Worm (Caenorhabditis elegans) whole organism, L2 larva: ENCODE results near the gene F17H10.4.

Source experiments
- C34F6.9 ChIP-seq: fragments of 150-350 bp; optimal IDR thresholded peaks from 2 replicates; lab custom pipeline; 2014; ENCODE audit warnings: missing biosample characterization, missing genetic modification characterization
- F13H6.1 ChIP-seq: sonication (generic microtip); optimal IDR thresholded peaks from 2 replicates; lab custom pipeline; 2016; ENCODE audit warnings: missing genetic modification characterization, missing compliant biosample characterization
- R02D3.7 ChIP-seq: fragments of 150-350 bp; optimal IDR thresholded peaks from 2 replicates; lab custom pipeline; 2014; ENCODE audit warnings: missing biosample characterization, missing genetic modification characterization
- Y55F3AM.14 ChIP-seq: fragments of 200-800 bp; sonication (Bioruptor generic); optimal IDR thresholded peaks from 2 replicates; lab custom pipeline; 2018; ENCODE audit warnings: mild to moderate bottlenecking, missing genetic modification characterization, missing compliant biosample characterization
- ZK546.5 ChIP-seq: sonication (generic microtip); optimal IDR thresholded peaks from 2 replicates; lab custom pipeline; 2017; ENCODE audit warnings: missing biosample characterization, missing genetic modification characterization
- alr-1 ChIP-seq: fragments of 150-350 bp; optimal IDR thresholded peaks from 2 replicates; lab custom pipeline; 2014; ENCODE audit warnings: missing biosample characterization, missing genetic modification characterization
- aly-2 ChIP-seq: fragments of 150-350 bp; optimal IDR thresholded peaks from 2 replicates; lab custom pipeline; 2014; ENCODE audit warnings: missing biosample characterization, missing genetic modification characterization
- ama-1 ChIP-seq: fragments of 150-350 bp; optimal IDR thresholded peaks from 2 replicates; lab custom pipeline; 2018; ENCODE audit warnings: inconsistent platforms
- blmp-1 ChIP-seq: sonication (generic microtip); optimal IDR thresholded peaks from 2 replicates; lab custom pipeline; 2017; ENCODE audit warnings: missing genetic modification characterization, mild to moderate bottlenecking, missing compliant biosample characterization, antibody characterized with exemption, moderate library complexity; ENCODE audit not compliant: insufficient read depth
- ceh-16 ChIP-seq: fragments of 150-350 bp; optimal IDR thresholded peaks from 2 replicates; lab custom pipeline; 2014; ENCODE audit warnings: missing biosample characterization, missing genetic modification characterization
- ceh-82 ChIP-seq: fragments of 150-350 bp; optimal IDR thresholded peaks from 2 replicates; lab custom pipeline; 2014; ENCODE audit warnings: missing biosample characterization, missing genetic modification characterization
- crh-2 ChIP-seq: sonication (generic microtip); optimal IDR thresholded peaks from 2 replicates; lab custom pipeline; 2017; ENCODE audit warnings: missing biosample characterization, missing genetic modification characterization
- dmd-4 ChIP-seq: sonication (generic microtip); optimal IDR thresholded peaks from 2 replicates; lab custom pipeline; 2017; ENCODE audit warnings: missing biosample characterization, missing genetic modification characterization
- egl-27 ChIP-seq: sonication (generic microtip); optimal IDR thresholded peaks from 3 replicates; lab custom pipeline; 2017; ENCODE audit warnings: missing biosample characterization, missing genetic modification reagents, missing genetic modification characterization
- elt-1 ChIP-seq: fragments of 150-350 bp; optimal IDR thresholded peaks from 2 replicates; lab custom pipeline; 2014; ENCODE audit warnings: missing biosample characterization, missing genetic modification characterization
- elt-3 ChIP-seq: sonication (generic microtip); optimal IDR thresholded peaks from 2 replicates; lab custom pipeline; 2017; ENCODE audit warnings: missing biosample characterization, missing genetic modification characterization
- fos-1 ChIP-seq: fragments of 150-350 bp; optimal IDR thresholded peaks from 2 replicates; lab custom pipeline; 2014; ENCODE audit warnings: missing biosample characterization, missing genetic modification characterization
- gmeb-1 ChIP-seq: fragments of 150-350 bp; optimal IDR thresholded peaks from 2 replicates; lab custom pipeline; 2014; ENCODE audit warnings: missing biosample characterization, missing genetic modification characterization
- lin-11 ChIP-seq: fragments of 150-350 bp; sonication (generic microtip); optimal IDR thresholded peaks from 2 replicates; lab custom pipeline; 2014; ENCODE audit warnings: missing biosample characterization, missing genetic modification characterization, inconsistent platforms, mixed read lengths
- lin-13 ChIP-seq: fragments of 150-350 bp; optimal IDR thresholded peaks from 2 replicates; lab custom pipeline; 2014; ENCODE audit warnings: missing biosample characterization, missing genetic modification reagents, missing genetic modification characterization
- lin-39 ChIP-seq: fragments of 150-350 bp; optimal IDR thresholded peaks from 2 replicates; lab custom pipeline; 2014; ENCODE audit warnings: missing biosample characterization, missing genetic modification reagents, missing genetic modification characterization
- lsy-2 ChIP-seq, 2 experiments: fragments of 150-350 bp in 1 of 2; sonication (generic microtip) in 1 of 2; optimal IDR thresholded peaks; 2 replicates each; lab custom pipeline; 2014 to 2017; ENCODE audit warnings: missing biosample characterization in 2 of 2, missing genetic modification characterization in 2 of 2
- mab-5 ChIP-seq: fragments of 150-350 bp; optimal IDR thresholded peaks from 2 replicates; lab custom pipeline; 2014; ENCODE audit warnings: missing biosample characterization, missing genetic modification characterization
- mbf-1 ChIP-seq: sonication (generic microtip); optimal IDR thresholded peaks from 2 replicates; lab custom pipeline; 2017; ENCODE audit warnings: missing biosample characterization, missing genetic modification characterization
- mdl-1 ChIP-seq, 2 experiments: fragments of 150-350 bp in 1 of 2; sonication (generic microtip) in 1 of 2; optimal IDR thresholded peaks; 2 replicates each; lab custom pipeline; 2017; ENCODE audit warnings: missing biosample characterization in 2 of 2, missing genetic modification characterization in 2 of 2
- nhr-10 ChIP-seq: sonication (generic microtip); optimal IDR thresholded peaks from 2 replicates; lab custom pipeline; 2017; ENCODE audit warnings: missing biosample characterization, missing genetic modification characterization
- nhr-11 ChIP-seq: fragments of 150-350 bp; optimal IDR thresholded peaks from 2 replicates; lab custom pipeline; 2014; ENCODE audit warnings: missing biosample characterization, missing genetic modification characterization
- nhr-12 ChIP-seq: fragments of 150-350 bp; optimal IDR thresholded peaks from 2 replicates; lab custom pipeline; 2014; ENCODE audit warnings: missing biosample characterization, missing genetic modification characterization
- nhr-129 ChIP-seq: fragments of 150-350 bp; optimal IDR thresholded peaks from 2 replicates; lab custom pipeline; 2014; ENCODE audit warnings: missing biosample characterization, missing genetic modification characterization
- nhr-21 ChIP-seq: fragments of 150-350 bp; optimal IDR thresholded peaks from 2 replicates; lab custom pipeline; 2014; ENCODE audit warnings: missing biosample characterization, missing genetic modification characterization
- nhr-23 ChIP-seq: fragments of 150-350 bp; optimal IDR thresholded peaks from 2 replicates; lab custom pipeline; 2014; ENCODE audit warnings: missing biosample characterization, missing genetic modification reagents, missing genetic modification characterization
- nhr-237 ChIP-seq: fragments of 150-350 bp; optimal IDR thresholded peaks from 2 replicates; lab custom pipeline; 2014; ENCODE audit warnings: missing biosample characterization, missing genetic modification characterization
- nhr-25 ChIP-seq: fragments of 150-350 bp; sonication (generic microtip); optimal IDR thresholded peaks from 3 replicates; lab custom pipeline; 2014; ENCODE audit warnings: missing biosample characterization, missing genetic modification characterization
- nhr-6 ChIP-seq: fragments of 150-350 bp; optimal IDR thresholded peaks from 2 replicates; lab custom pipeline; 2014; ENCODE audit warnings: missing biosample characterization, missing genetic modification characterization
- nhr-77 ChIP-seq: fragments of 150-350 bp; optimal IDR thresholded peaks from 2 replicates; lab custom pipeline; 2014; ENCODE audit warnings: missing biosample characterization, missing genetic modification characterization
- peb-1 ChIP-seq: fragments of 150-350 bp; optimal IDR thresholded peaks from 2 replicates; lab custom pipeline; 2014; ENCODE audit warnings: missing biosample characterization, missing genetic modification characterization
- sem-4 ChIP-seq: fragments of 150-350 bp; optimal IDR thresholded peaks from 2 replicates; lab custom pipeline; 2014; ENCODE audit warnings: missing biosample characterization, missing genetic modification reagents, missing genetic modification characterization
- skn-1 ChIP-seq: sonication (generic microtip); optimal IDR thresholded peaks from 2 replicates; lab custom pipeline; 2017; ENCODE audit warnings: missing biosample characterization, missing genetic modification characterization
- sma-3 ChIP-seq: sonication (generic microtip); optimal IDR thresholded peaks from 2 replicates; lab custom pipeline; 2016; ENCODE audit warnings: missing genetic modification reagents, missing genetic modification characterization, missing compliant biosample characterization
- sma-9 ChIP-seq, 2 experiments: fragments of 150-350 bp in 1 of 2; sonication (generic microtip) in 1 of 2; optimal IDR thresholded peaks; 2 replicates each; lab custom pipeline; 2014 to 2016; ENCODE audit warnings: missing genetic modification characterization in 2 of 2, mild to moderate bottlenecking in 1 of 2, missing biosample characterization in 1 of 2, missing compliant biosample characterization in 1 of 2, missing genetic modification reagents in 1 of 2, moderate library complexity in 1 of 2
- snpc-4 ChIP-seq: fragments of 150-350 bp; optimal IDR thresholded peaks from 2 replicates; lab custom pipeline; 2014; ENCODE audit warnings: missing biosample characterization, missing genetic modification characterization
- unc-39 ChIP-seq: fragments of 150-350 bp; optimal IDR thresholded peaks from 2 replicates; lab custom pipeline; 2014; ENCODE audit warnings: missing biosample characterization, missing genetic modification characterization
- unc-55 ChIP-seq: fragments of 150-350 bp; sonication (generic microtip); optimal IDR thresholded peaks from 3 replicates; lab custom pipeline; 2014; ENCODE audit warnings: missing biosample characterization, missing genetic modification reagents, missing genetic modification characterization
- unc-62 ChIP-seq: fragments of 150-350 bp; optimal IDR thresholded peaks from 2 replicates; lab custom pipeline; 2014; ENCODE audit warnings: missing biosample characterization, missing genetic modification reagents, missing genetic modification characterization
- zag-1 ChIP-seq: fragments of 150-350 bp; optimal IDR thresholded peaks from 2 replicates; lab custom pipeline; 2014; ENCODE audit warnings: missing biosample characterization, missing genetic modification characterization
- ztf-1 ChIP-seq: fragments of 200-800 bp; sonication (Bioruptor generic); conservative IDR thresholded peaks from 2 replicates; pipeline ENCODE4 v1.3.6; 2022; ENCODE audit warnings: missing genetic modification characterization, missing compliant biosample characterization
- ztf-11 ChIP-seq: sonication (generic microtip); optimal IDR thresholded peaks from 2 replicates; lab custom pipeline; 2017; ENCODE audit warnings: missing biosample characterization, missing genetic modification characterization
- ztf-4 ChIP-seq: fragments of 150-350 bp; optimal IDR thresholded peaks from 2 replicates; lab custom pipeline; 2014; ENCODE audit warnings: missing biosample characterization, missing genetic modification characterization

F17H10.4 gene

DNA sequence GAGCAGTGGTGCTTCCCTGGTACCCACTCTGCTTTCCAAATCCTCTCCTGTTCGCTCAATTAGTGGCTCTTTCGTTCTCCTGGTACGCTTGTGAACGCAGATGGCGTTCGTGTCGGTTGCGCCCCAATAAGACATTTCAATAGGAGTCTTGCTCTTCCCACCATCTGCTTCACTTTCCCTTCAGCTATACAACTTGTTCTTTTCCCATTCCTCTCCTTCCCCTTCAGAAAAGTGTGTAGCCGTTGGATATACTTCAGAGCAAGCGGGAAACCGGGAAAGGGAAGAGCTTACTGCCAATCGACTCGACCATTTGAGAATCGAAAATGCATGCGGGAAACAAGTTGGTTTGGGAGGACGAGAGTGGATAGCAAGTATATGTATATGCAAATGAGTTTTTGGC is 16.9 kb upstream of the F17H10.4 start:
- TF ChIP-seq fos-1 (tag; lab: Kevin White, UChicago), result no peak
- TF ChIP-seq nhr-129 (tag; lab: Kevin White, UChicago), result peak; percentile 13

DNA sequence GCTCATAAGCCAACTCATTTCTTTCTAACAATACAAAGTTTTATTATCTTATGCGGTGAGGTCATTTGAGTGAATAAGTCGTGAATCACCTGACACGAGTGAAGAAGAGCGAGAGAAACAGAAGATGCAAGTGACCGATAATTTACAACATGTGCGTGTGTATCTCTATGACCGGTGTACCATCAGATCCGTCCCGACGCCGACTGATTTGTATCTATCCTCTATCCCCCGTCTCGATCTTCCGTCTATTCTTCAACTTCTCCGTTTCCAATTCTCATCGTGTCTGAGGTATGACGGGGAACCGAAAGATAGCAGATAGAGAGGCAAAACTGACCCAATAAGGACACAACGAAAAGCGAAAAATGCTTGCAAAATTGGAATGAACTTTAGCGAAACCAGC is 15.1 kb upstream of the F17H10.4 start, which contains the start of gene F09A5.3:
TSS of gene F09A5.3 (plus strand) at position 162 of the 400 bp plus-strand sequence.
- TF ChIP-seq snpc-4 (tag; lab: Kevin White, UChicago) (no peak), unc-55 (no peak), mbf-1 (no peak), F13H6.1 (no peak), mdl-1 (tag; optimal IDR thresholded peaks at IDR 0.05; lab: Kevin White, UChicago) (no peak), crh-2 (tag; lab: Kevin White, UChicago) (no peak), dmd-4 (no peak), lin-39 (tag; lab: Kevin White, UChicago) (no peak), lsy-2 (tag; optimal IDR thresholded peaks at IDR 0.05; lab: Kevin White, UChicago) (no peak), unc-39 (tag; lab: Kevin White, UChicago) (no peak), ZK546.5 (tag; lab: Kevin White, UChicago) (no peak), sem-4 (tag; lab: Kevin White, UChicago) (peak; percentile 62), nhr-77 (tag; lab: Kevin White, UChicago) (no peak), fos-1 (tag; lab: Kevin White, UChicago) (peak; percentile 61), nhr-25 (tag; lab: Kevin White, UChicago) (peak; percentile 84), skn-1 (tag; lab: Kevin White, UChicago) (no peak), sma-3 (GFP tag; lab: Kevin White, UChicago) (peak; percentile 35), ceh-82 (tag; lab: Kevin White, UChicago) (no peak), nhr-23 (tag; lab: Kevin White, UChicago) (no peak), C34F6.9 (tag; lab: Kevin White, UChicago) (peak; percentile 41), nhr-21 (tag; lab: Kevin White, UChicago) (peak; percentile 84), nhr-12 (no peak), peb-1 (tag; lab: Kevin White, UChicago) (no peak), unc-62 (no peak), Y55F3AM.14 (GFP tag; lab: Kevin White, UChicago) (no peak), blmp-1 (tag; lab: Kevin White, UChicago) (peak; percentile 58), sma-9 (GFP tag; optimal IDR thresholded peaks at IDR 0.05; lab: Kevin White, UChicago) (peak; percentile 73), sma-9 (tag; optimal IDR thresholded peaks at IDR 0.05; lab: Kevin White, UChicago) (no peak), ama-1 (lab: Kevin White, UChicago) (no peak), gmeb-1 (peak; percentile 31), aly-2 (no peak), lin-11 (tag; lab: Kevin White, UChicago) (no peak), elt-3 (tag; lab: Kevin White, UChicago) (no peak), mab-5 (tag; lab: Kevin White, UChicago) (no peak), R02D3.7 (tag; lab: Kevin White, UChicago) (no peak), zag-1 (tag; lab: Kevin White, UChicago) (no peak), ceh-16 (tag; lab: Kevin White, UChicago) (peak; percentile 89), nhr-129 (tag; lab: Kevin White, UChicago) (peak; percentile 70), alr-1 (no peak), nhr-10 (tag; lab: Kevin White, UChicago) (no peak), nhr-6 (tag; lab: Kevin White, UChicago) (peak; percentile 39), ztf-4 (tag; lab: Kevin White, UChicago) (peak; percentile 20), ztf-1 (GFP tag; lab: Robert Waterston, UW) (no peak), nhr-237 (tag; lab: Kevin White, UChicago) (no peak), ztf-11 (tag; lab: Kevin White, UChicago) (no peak), egl-27 (peak; percentile 43), nhr-11 (tag; lab: Kevin White, UChicago) (no peak), elt-1 (tag; lab: Kevin White, UChicago) (peak; percentile 92), lin-13 (no peak)
